Fruit fly (Drosophila melanogaster) whole organism: Measurements from ENCODE around the gene sqz.

Experiments
- CG8478 ChIP-seq: fragments of >200 bp; optimal IDR thresholded peaks from 2 replicates; lab custom pipeline; 2018; ENCODE audit warnings: inconsistent platforms
- Dll ChIP-seq: fragments of >200 bp; optimal IDR thresholded peaks from 2 replicates; lab custom pipeline; 2017
- EcR ChIP-seq, 2 experiments: fragments of >200 bp; optimal IDR thresholded peaks; 2 replicates each; lab custom pipeline; 2017; ENCODE audit warnings: missing biosample characterization in 2 of 2, missing genetic modification characterization in 2 of 2, missing genetic modification reagents in 2 of 2
- pan ChIP-seq: fragments of >200 bp; optimal IDR thresholded peaks from 2 replicates; lab custom pipeline; 2017
- psq ChIP-seq: fragments of >200 bp; optimal IDR thresholded peaks from 2 replicates; lab custom pipeline; 2017
- usp ChIP-seq: fragments of >200 bp; optimal IDR thresholded peaks from 2 replicates; lab custom pipeline; 2017; ENCODE audit warnings: missing biosample characterization, missing genetic modification characterization, mixed read lengths

sqz gene

DNA sequence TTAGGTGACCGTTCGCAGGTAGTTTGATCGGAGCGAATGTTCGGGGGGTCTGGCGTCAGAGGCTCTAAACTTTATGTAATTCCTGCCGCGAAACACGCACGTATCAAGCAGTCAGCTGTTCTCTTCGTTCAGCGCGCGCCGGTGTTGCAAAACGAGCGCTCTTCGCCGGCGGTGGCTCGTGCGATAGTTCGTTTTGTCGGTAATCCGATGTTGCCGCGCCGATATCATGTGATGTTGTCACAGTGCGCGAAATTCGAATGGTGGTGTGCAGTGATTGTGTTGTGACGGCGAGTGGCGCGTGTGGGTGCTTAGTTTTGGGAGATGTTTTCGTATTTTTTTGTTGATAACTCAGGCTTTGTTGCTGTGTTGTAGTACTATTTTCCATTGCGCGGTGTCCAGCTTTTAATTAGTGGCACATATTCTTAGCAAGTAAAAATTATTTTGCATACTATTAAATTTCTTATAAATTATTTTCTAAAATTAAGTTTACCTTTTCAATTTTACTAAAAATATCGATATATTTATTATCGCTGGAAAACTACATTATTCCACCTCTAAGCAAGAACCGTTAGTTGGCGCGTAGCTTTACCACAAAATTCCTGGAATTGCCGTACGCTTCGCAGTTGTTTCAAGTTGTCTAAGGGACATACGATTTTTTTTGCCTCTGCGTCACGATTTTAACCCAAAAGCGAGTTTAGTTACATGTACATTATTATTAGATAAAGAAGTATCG lies 7.2 kb upstream of the sqz start, which contains the start of gene nanos:
Gene nanos (plus strand): TSS at position 569 of the 733 bp plus-strand sequence.
- no peak for TF ChIP-seq usp (GFP tag; lab: Kevin White, UChicago)
- no peak for TF ChIP-seq pan (lab: Kevin White, UChicago)
- no peak for TF ChIP-seq CG8478 (lab: Kevin White, UChicago)
- no peak for TF ChIP-seq EcR (GFP tag; optimal IDR thresholded peaks at IDR 0.05; lab: Kevin White, UChicago)
- no peak for TF ChIP-seq psq (lab: Kevin White, UChicago)
- TF ChIP-seq Dll (lab: Kevin White, UChicago): no peak

DNA sequence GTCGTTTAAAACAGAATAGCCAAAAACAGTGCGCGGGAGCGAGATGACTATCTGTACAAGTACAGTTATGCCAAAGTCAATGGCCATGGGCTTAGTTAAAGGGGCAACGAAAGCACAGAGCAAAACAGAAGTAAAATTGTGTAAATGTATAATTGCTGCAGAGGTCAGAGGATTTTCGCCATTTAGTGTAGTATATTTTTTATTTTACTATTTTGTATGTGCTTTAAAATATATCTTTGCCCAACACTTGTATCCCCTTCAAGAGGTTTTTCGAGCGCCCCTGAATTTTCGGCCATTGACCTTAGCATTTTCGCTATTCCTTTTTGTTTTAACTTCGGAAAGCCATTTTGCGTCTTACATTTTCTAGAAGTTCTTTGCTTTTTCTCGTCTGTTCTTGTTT lies 6.0 kb upstream of the sqz start:
- TF ChIP-seq EcR (GFP tag; optimal IDR thresholded peaks at IDR 0.05; lab: Kevin White, UChicago) (no peak), CG8478 (lab: Kevin White, UChicago) (no peak), Dll (lab: Kevin White, UChicago) (no peak), usp (GFP tag; lab: Kevin White, UChicago) (no peak), psq (lab: Kevin White, UChicago) (no peak), pan (lab: Kevin White, UChicago) (no peak)

DNA sequence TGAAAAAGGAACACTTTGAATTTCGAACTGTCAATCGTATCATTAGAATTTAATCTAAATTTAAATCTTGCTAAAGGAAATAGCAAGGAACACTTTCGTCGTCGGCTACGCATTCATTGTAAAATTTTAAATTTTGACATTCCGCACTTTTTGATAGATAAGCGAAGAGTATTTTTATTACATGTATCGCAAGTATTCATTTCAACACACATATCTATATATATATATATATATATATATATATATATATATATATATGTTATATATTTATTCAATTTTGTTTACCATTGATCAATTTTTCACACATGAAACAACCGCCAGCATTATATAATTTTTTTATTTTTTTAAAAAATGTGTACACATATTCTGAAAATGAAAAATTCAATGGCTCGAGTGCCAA lies 4.2 kb upstream of the sqz start, which contains the start of gene CG11779:
Gene CG11779 (minus strand): TSS at position 101 of the 400 bp plus-strand sequence.
- no peak for TF ChIP-seq CG8478 (lab: Kevin White, UChicago)
- TF ChIP-seq EcR (GFP tag; optimal IDR thresholded peaks at IDR 0.05; lab: Kevin White, UChicago): no peak
- TF ChIP-seq pan (lab: Kevin White, UChicago): no peak
- TF ChIP-seq Dll (lab: Kevin White, UChicago): no peak
- no peak for TF ChIP-seq usp (GFP tag; lab: Kevin White, UChicago)
- TF ChIP-seq psq (lab: Kevin White, UChicago): no peak

DNA sequence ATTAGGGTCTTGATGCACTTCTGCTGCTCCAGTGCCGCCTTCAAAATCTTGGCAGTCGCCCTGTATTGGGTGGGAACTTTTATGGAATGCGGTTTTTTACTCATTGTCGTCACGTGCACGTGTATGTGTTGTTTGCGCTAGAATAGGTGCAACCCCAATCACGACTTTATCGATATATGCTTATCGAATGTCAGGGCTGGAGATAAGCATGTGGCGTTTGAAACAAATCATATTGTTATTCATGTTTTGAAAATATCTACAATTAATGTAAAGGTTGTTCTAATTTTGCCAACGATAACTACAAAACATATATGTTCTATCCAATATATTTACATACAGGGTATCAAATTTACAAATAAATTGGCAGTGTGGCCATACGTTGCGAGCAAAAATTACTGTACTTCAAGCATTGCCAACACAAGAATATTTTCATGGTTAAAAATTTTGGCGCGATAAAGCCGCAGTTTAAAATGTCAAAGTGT lies 1.8 kb upstream of the sqz start, which contains the start of the genes CG42359 and Nsun5:
Gene CG42359 (minus strand): TSS at position 166 of the 482 bp plus-strand sequence.
Gene Nsun5 (minus strand): TSS at position 166 of the 482 bp plus-strand sequence.
- TF ChIP-seq usp (GFP tag; lab: Kevin White, UChicago) (no peak), pan (lab: Kevin White, UChicago) (peak; percentile 60)

DNA sequence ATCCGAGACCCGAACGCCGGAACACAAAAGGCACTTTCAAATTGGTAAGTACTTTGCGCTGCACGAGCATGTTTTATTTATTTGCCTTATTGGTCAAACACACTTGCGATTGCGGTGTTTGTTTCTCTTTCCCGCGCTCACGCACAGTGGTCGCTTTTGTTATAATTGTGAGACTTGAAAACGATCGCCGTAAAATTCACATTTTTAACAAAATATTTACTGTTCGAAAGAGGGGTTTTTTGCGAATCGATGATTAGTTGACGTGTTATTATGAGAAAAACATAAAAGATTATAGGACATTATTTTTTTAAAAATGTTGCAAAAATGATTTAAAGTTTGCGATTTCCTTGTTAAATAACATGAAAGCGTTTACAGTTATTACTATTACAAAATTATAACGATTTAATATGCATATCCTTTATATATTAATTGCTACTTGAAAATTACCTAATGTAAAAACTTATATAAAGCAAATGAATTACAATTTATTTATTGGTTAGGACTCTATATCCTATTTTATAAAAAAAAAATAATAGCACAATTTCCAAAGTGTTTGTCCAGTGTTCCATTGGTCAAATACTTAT lies 954 bp downstream of the sqz start:
- no peak for TF ChIP-seq psq (lab: Kevin White, UChicago)
- no peak for TF ChIP-seq usp (GFP tag; lab: Kevin White, UChicago)
- TF ChIP-seq Dll (lab: Kevin White, UChicago): no peak
- TF ChIP-seq pan (lab: Kevin White, UChicago): no peak
- TF ChIP-seq CG8478 (lab: Kevin White, UChicago): no peak
- no peak for TF ChIP-seq EcR (GFP tag; optimal IDR thresholded peaks at IDR 0.05; lab: Kevin White, UChicago)

DNA sequence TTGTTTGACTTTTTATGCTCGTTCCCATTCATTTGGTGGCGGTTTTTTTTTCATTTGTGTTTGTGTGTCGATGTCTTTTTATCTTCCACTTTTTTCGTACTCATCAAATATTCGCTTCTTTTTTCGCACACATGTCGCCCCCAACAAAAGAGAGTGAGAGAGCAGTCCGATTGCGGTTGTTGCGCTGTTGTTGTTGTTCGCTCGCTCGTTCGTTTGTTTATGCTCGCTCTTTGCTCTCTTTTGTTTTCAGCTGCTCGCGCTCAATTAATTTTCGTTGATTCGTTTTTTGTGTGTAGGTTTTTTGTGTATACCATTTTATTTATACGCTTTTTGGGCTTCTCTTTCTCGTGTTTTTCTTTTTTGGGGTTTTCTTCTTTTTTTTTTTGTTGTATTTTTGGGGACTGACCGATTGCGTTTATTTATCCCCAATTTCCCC lies 1.6 kb downstream of the sqz start:
- TF ChIP-seq Dll (lab: Kevin White, UChicago) (peak; percentile 80), pan (lab: Kevin White, UChicago) (no peak)

DNA sequence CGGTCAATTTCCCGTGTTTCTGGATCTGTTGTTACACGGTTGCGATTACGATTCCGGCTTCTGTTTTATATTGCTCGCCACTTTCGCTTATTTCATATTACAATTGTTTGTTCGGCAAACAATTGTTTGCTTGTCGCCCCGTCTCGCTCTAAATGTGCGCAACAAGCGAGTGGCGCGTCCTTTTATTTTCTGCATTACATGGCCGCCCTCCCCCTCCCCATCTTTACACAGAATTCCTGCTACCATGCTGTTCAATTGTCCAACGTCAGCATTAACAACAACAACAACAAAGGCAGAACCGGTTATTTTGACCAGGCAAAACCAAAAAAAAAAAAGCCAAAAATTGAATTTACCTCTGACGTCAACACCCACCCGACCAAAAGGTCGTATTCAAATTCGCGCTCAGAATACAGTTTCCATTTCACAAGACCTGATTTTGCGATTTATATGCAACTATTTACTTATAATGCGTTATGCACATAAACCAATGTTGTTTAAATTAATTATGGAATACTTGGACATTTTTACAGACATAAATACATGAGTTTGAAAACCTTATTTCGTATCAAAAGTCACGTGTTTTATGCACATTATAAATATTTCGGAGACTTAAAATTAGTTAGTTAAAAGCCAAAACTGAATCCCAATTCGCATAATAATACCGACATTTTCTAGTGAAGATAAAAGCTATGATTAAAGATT lies 2.2 kb downstream of the sqz start:
- TF ChIP-seq psq (lab: Kevin White, UChicago): no peak

DNA sequence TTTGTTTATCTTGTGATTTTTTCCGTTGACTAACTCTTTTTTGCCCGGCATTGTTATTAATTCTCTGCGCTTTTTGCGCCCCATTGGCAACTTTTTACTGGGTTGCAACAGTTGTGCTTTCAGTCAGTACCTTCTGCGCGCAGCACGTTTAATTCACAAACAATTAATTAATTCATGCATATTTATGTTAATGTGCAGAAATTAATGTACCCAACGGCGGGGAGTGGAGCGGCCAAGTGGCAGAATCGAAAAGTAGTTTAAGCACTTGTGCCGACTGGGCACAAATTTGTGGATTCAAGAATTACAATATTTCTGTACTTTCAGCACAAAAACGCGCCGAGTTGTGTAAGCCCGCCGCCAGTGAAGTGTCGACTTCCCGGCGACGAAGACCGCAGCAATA lies 3.5 kb downstream of the sqz start:
- TF ChIP-seq Dll (lab: Kevin White, UChicago) (no peak), pan (lab: Kevin White, UChicago) (no peak)

DNA sequence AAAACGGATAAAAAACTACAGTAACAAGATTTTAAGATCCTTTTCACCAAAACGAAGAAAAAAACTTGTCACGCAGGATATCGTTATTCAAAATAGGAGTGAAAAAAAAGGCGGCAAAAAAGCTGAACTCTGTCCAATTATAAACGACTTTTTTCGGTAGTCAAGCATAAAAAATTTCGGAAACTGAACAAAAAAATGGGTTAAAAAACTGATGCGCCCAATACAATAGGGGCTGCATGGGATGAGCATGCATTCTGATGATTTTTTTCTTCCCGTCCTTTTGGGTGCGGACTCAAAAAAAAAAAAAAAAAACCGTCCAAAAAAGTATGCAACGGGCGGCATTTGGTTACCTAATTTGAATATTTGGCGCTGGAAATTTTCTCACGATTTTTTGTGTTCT lies 10.5 kb downstream of the sqz start:
- no peak for TF ChIP-seq Dll (lab: Kevin White, UChicago)
- no peak for TF ChIP-seq EcR (GFP tag; optimal IDR thresholded peaks at IDR 0.05; lab: Kevin White, UChicago)
- TF ChIP-seq usp (GFP tag; lab: Kevin White, UChicago): no peak
- no peak for TF ChIP-seq CG8478 (lab: Kevin White, UChicago)
- no peak for TF ChIP-seq pan (lab: Kevin White, UChicago)
- no peak for TF ChIP-seq psq (lab: Kevin White, UChicago)

DNA sequence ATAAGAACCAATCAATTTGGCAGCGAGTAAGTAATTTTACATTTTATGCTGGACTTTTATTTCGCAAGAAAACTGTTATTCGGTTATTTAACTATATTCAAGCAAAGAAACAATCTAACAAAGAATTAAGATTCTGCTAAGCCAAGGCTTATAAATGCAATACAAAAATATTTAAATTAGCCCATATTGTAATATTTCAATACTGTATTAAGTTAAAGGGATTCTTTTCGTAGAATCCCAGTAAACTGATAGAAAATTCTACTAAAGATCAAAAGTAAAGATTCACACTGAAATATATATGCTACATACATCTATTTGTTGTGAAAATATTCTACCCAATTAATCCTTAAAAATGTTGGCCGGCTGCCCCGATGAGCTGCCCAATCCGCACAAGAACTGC lies 12.7 kb downstream of the sqz start, which contains the start of gene CG14282:
Gene CG14282 (plus strand): TSS at position 301 of the 400 bp plus-strand sequence.
- TF ChIP-seq Dll (lab: Kevin White, UChicago): no peak
- no peak for TF ChIP-seq EcR (GFP tag; optimal IDR thresholded peaks at IDR 0.05; lab: Kevin White, UChicago)
- no peak for TF ChIP-seq psq (lab: Kevin White, UChicago)
- TF ChIP-seq usp (GFP tag; lab: Kevin White, UChicago): no peak
- no peak for TF ChIP-seq CG8478 (lab: Kevin White, UChicago)
- no peak for TF ChIP-seq pan (lab: Kevin White, UChicago)

DNA sequence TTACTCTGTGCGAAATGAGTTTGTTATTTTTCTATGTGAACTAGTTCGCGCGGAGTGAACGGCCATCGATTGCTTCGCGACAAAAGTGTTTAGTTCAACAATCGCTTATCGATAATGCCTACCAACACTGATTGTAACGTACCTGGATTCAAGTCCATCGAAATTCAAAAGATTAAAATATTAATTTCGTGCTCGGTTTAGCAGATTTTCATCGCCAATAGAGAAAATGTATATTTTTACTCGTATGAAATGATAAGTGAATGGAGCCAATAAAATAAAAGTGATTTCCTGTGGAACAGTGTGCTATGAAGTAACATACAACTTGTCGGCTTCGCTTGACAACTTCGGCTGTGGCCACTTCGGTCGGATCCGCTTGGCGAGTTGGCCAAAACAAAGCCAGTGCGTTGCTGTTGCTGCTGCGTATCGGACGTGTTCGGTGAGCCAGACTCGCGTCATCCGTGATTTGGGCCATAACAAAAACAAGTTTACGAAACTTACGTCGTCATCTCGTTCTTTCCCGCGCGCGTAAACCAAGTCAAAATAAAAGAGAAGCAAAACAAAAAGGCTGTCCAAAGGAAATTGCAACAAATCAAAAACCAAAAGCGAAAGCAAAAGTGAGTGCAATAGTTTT lies 16.4 kb downstream of the sqz start, which contains the start of the genes CG5555 and myd:
Gene CG5555 (minus strand): TSS at position 276 of the 631 bp plus-strand sequence.
Gene myd (plus strand): TSS at position 397 of the 631 bp plus-strand sequence.
- TF ChIP-seq psq (lab: Kevin White, UChicago) (no peak), pan (lab: Kevin White, UChicago) (no peak)
